Fruit fly (Drosophila melanogaster): ENCODE measurements around the gene eIF5B.

eIF5B gene

dm6 chr3L:3432656-3433344 is 28.0 kb downstream of the eIF5B start (continued):
- TF ChIP-seq ERR (GFP tag; optimal IDR thresholded peaks at IDR 0.05) (no peak), sens-2 (GFP tag; IDR thresholded peaks at IDR 0.05) (peak; percentile 71), dati (GFP tag; IDR thresholded peaks at IDR 0.05) (peak; percentile 36; the same call in 1 of the 2 replicates), lab (GFP tag; optimal IDR thresholded peaks at IDR 0.05) (peak; percentile 94), gt (GFP tag; IDR thresholded peaks at IDR 0.05) (0 out of 2 replicates have a peak, but pooled peaks have one; percentile 35), Optix (GFP tag; IDR thresholded peaks at IDR 0.05) (0 out of 3 replicates have a peak, but pooled peaks have one; percentile 47), CG6254 (GFP tag; optimal IDR thresholded peaks at IDR 0.05) (peak; percentile 61), pfk (GFP tag; optimal IDR thresholded peaks at IDR 0.05) (no peak), Nf-YB (GFP tag; optimal IDR thresholded peaks at IDR 0.05) (peak; percentile 57), CG1603 (tag; optimal IDR thresholded peaks at IDR 0.05) (peak; percentile 73), yki (optimal IDR thresholded peaks at IDR 0.05) (no peak), CG13424 (tag; optimal IDR thresholded peaks at IDR 0.05) (peak; percentile 89), bowl (GFP tag; IDR thresholded peaks at IDR 0.05) (peak; percentile 39; the same call in 1 of the 2 replicates), CG6854 (GFP tag; optimal IDR thresholded peaks at IDR 0.05) (peak; percentile 72), trem (tag; optimal IDR thresholded peaks at IDR 0.05) (peak; percentile 38), CG14014 (GFP tag; IDR thresholded peaks at IDR 0.05) (peak; percentile 90), CG7786 (GFP tag; optimal IDR thresholded peaks at IDR 0.05) (peak; percentile 24), nau (GFP tag; optimal IDR thresholded peaks at IDR 0.05) (peak; percentile 79), wor (GFP tag; IDR thresholded peaks at IDR 0.05) (peak; percentile 68), Ets65A (GFP tag) (peak; percentile 94), dysf (GFP tag; IDR thresholded peaks at IDR 0.05) (peak; percentile 93), Stat92E (GFP tag; optimal IDR thresholded peaks at IDR 0.05) (no peak), danr (GFP tag; IDR thresholded peaks at IDR 0.05) (peak; percentile 68; the same call in 1 of the 2 replicates), usp (GFP tag; optimal IDR thresholded peaks at IDR 0.05) (no peak), luna (GFP tag; optimal IDR thresholded peaks at IDR 0.05) (no peak), CG12236 (GFP tag; optimal IDR thresholded peaks at IDR 0.05) (no peak), sug (tag; optimal IDR thresholded peaks at IDR 0.05) (peak; percentile 87), CG8924 (tag; optimal IDR thresholded peaks at IDR 0.05) (peak; percentile 89), CG4707 (GFP tag; optimal IDR thresholded peaks at IDR 0.05) (peak; percentile 20), HmgZ (tag; optimal IDR thresholded peaks at IDR 0.05) (peak; percentile 82), CG4424 (GFP tag; optimal IDR thresholded peaks at IDR 0.05) (peak; percentile 70), NFAT (GFP tag; IDR thresholded peaks at IDR 0.05) (peak; percentile 75; the same call in 1 of the 2 replicates), klu (GFP tag; IDR thresholded peaks at IDR 0.05) (peak; percentile 84), dmrt11E (tag; optimal IDR thresholded peaks at IDR 0.05) (peak; percentile 47), gsb-n (tag; optimal IDR thresholded peaks at IDR 0.05) (peak; percentile 51), Hr3 (GFP tag; optimal IDR thresholded peaks at IDR 0.05) (peak; percentile 83), Nf-YC (tag; optimal IDR thresholded peaks at IDR 0.05) (peak; percentile 52), CG1602 (GFP tag; optimal IDR thresholded peaks at IDR 0.05) (peak; percentile 68), pita (GFP tag; optimal IDR thresholded peaks at IDR 0.05) (no peak), Hsf (GFP tag; optimal IDR thresholded peaks at IDR 0.05) (peak; percentile 61), CG10543 (GFP tag; optimal IDR thresholded peaks at IDR 0.05) (peak; percentile 54), bcd (GFP tag; optimal IDR thresholded peaks at IDR 0.05) (peak; percentile 82), Dfd (GFP tag; optimal IDR thresholded peaks at IDR 0.05) (no peak), nerfin-1 (tag; optimal IDR thresholded peaks at IDR 0.05) (peak; percentile 63), CTCF (GFP tag; optimal IDR thresholded peaks at IDR 0.05) (peak; percentile 24), B-H2 (GFP tag; optimal IDR thresholded peaks at IDR 0.05) (peak; percentile 44), CG13287 (GFP tag; IDR thresholded peaks at IDR 0.05; ENCODE audit: partially characterized antibody) (no peak), chm (GFP tag; IDR thresholded peaks at IDR 0.05) (peak; percentile 57; the same call in 1 of the 2 replicates), tgo (GFP tag; IDR thresholded peaks at IDR 0.05) (peak; percentile 86), esg (GFP tag; conservative IDR thresholded peaks at IDR 0.05) (peak; percentile 86), sr (GFP tag; IDR thresholded peaks at IDR 0.05) (peak; percentile 65; the same call in 2 of the 3 replicates)
